Worm (Caenorhabditis elegans) whole organism, midembryonic: ENCODE results near the gene tkt-1.

Source experiments
- T22C8.4 ChIP-seq: fragments of 200-800 bp; sonication (Bioruptor generic); IDR thresholded peaks from 2 replicates; pipeline ENCODE4 v1.3.6; 2022; ENCODE audit warnings: missing genetic modification characterization, missing compliant biosample characterization
- flt-1 ChIP-seq: fragments of 200-800 bp; sonication (Bioruptor generic); IDR thresholded peaks from 2 replicates; pipeline ENCODE4 v1.3.6; 2022; ENCODE audit warnings: missing genetic modification characterization, missing compliant biosample characterization
- klf-2 ChIP-seq: fragments of 200-800 bp; sonication (Bioruptor generic); conservative IDR thresholded peaks from 2 replicates; pipeline ENCODE4 v1.3.6; 2022; ENCODE audit warnings: missing genetic modification reagents, missing genetic modification characterization, missing compliant biosample characterization
- med-1 ChIP-seq: sonication (generic microtip); optimal IDR thresholded peaks from 2 replicates; lab custom pipeline; 2017; ENCODE audit warnings: missing genetic modification characterization, mild to moderate bottlenecking, missing compliant biosample characterization, antibody characterized with exemption, missing genetic modification reagents; ENCODE audit not compliant: insufficient read depth
- tab-1 ChIP-seq: fragments of 200-800 bp; sonication (Bioruptor generic); IDR thresholded peaks from 2 replicates; pipeline ENCODE4 v1.3.6; 2022; ENCODE audit warnings: missing genetic modification characterization, missing compliant biosample characterization
- ztf-29 ChIP-seq: fragments of 200-800 bp; sonication (Bioruptor generic); IDR thresholded peaks from 2 replicates; pipeline ENCODE4 v1.3.6; 2022; ENCODE audit warnings: missing genetic modification reagents, missing genetic modification characterization, missing compliant biosample characterization

ce11 chrIV:10219208-10219607, 24.2 kb upstream of the tkt-1 start, which contains the start of gene qns-1:
- TF ChIP-seq T22C8.4 (GFP tag; lab: Robert Waterston, UW) (no peak), klf-2 (GFP tag; lab: Robert Waterston, UW) (no peak), ztf-29 (GFP tag; lab: Robert Waterston, UW) (no peak), med-1 (no peak), tab-1 (GFP tag; lab: Robert Waterston, UW) (no peak), flt-1 (GFP tag; lab: Robert Waterston, UW) (no peak)
